Fruit fly (Drosophila melanogaster) whole organism, pupa: ENCODE results near the gene prage.

Experiments
- CG10348 ChIP-seq: fragments of 200-800 bp; sonication (Bioruptor generic); IDR thresholded peaks from 2 replicates; pipeline ENCODE4 v1.3.6; 2022; ENCODE audit warnings: missing biosample characterization, missing genetic modification characterization
- CG12605 ChIP-seq: fragments of 200-800 bp; sonication (Bioruptor generic); IDR thresholded peaks from 2 replicates; pipeline ENCODE4 v1.3.6; 2022; ENCODE audit warnings: missing biosample characterization, missing genetic modification characterization
- CG13204 ChIP-seq: fragments of 200-800 bp; sonication (Bioruptor generic); optimal IDR thresholded peaks from 2 replicates; lab custom pipeline; 2018; ENCODE audit warnings: missing biosample characterization, mild to moderate bottlenecking, missing genetic modification characterization, moderate library complexity
- CG14655 ChIP-seq: fragments of 200-800 bp; sonication (Bioruptor generic); optimal IDR thresholded peaks from 3 replicates; lab custom pipeline; 2017; ENCODE audit warnings: mild to moderate bottlenecking, missing biosample characterization, missing genetic modification reagents, missing genetic modification characterization
- CG17806 ChIP-seq: fragments of 200-800 bp; sonication (Bioruptor generic); optimal IDR thresholded peaks from 2 replicates; lab custom pipeline; 2018; ENCODE audit warnings: missing biosample characterization, mild to moderate bottlenecking, missing genetic modification characterization, moderate library complexity
- CG32121 ChIP-seq: fragments of 200-800 bp; sonication (Bioruptor generic); IDR thresholded peaks from 2 replicates; pipeline ENCODE4 v1.3.6; 2022; ENCODE audit warnings: missing biosample characterization, missing genetic modification characterization
- CG34367 ChIP-seq: fragments of 200-800 bp; sonication (Bioruptor generic); optimal IDR thresholded peaks from 2 replicates; lab custom pipeline; 2018; ENCODE audit warnings: missing biosample characterization, mild to moderate bottlenecking, missing genetic modification characterization
- CG8159 ChIP-seq: fragments of 200-800 bp; sonication (Bioruptor generic); optimal IDR thresholded peaks from 3 replicates; lab custom pipeline; 2018; ENCODE audit warnings: missing biosample characterization, mild to moderate bottlenecking, missing genetic modification characterization, moderate library complexity
- CG8301 ChIP-seq: fragments of 200-800 bp; sonication (Bioruptor generic); optimal IDR thresholded peaks from 2 replicates; lab custom pipeline; 2018; ENCODE audit warnings: missing biosample characterization, mild to moderate bottlenecking, missing genetic modification characterization
- D1 ChIP-seq: fragments of 200-800 bp; sonication (Bioruptor generic); optimal IDR thresholded peaks from 2 replicates; lab custom pipeline; 2018; ENCODE audit warnings: missing biosample characterization, mild to moderate bottlenecking, missing genetic modification characterization, moderate library complexity
- EcR ChIP-seq: fragments of 200-800 bp; sonication (Bioruptor generic); optimal IDR thresholded peaks from 3 replicates; lab custom pipeline; 2019; ENCODE audit warnings: missing biosample characterization, missing genetic modification characterization, mild to moderate bottlenecking, moderate library complexity, missing genetic modification reagents
- fd96Ca ChIP-seq: fragments of 200-800 bp; sonication (Bioruptor generic); IDR thresholded peaks from 3 replicates; pipeline ENCODE4 v1.3.6; 2022; ENCODE audit warnings: missing biosample characterization, missing genetic modification characterization
- gl ChIP-seq: fragments of 200-800 bp; sonication (Bioruptor generic); optimal IDR thresholded peaks from 2 replicates; lab custom pipeline; 2018; ENCODE audit warnings: missing biosample characterization, mild to moderate bottlenecking, missing genetic modification characterization

dm6 chrX:1811173-1811572, 37.7 kb downstream of the prage start:
- TF ChIP-seq CG8159 (tag; lab: Kevin White, UChicago): no peak
- TF ChIP-seq D1 (tag; lab: Kevin White, UChicago): no peak
- peak; percentile 93 for TF ChIP-seq CG12605 (GFP tag; lab: Robert Waterston, UW)
- no peak for TF ChIP-seq fd96Ca (GFP tag; lab: Robert Waterston, UW)
- no peak for TF ChIP-seq CG14655
- no peak for TF ChIP-seq gl (tag; lab: Kevin White, UChicago)
- no peak for TF ChIP-seq CG17806 (tag; lab: Kevin White, UChicago)
- no peak for TF ChIP-seq CG8301 (tag; lab: Kevin White, UChicago)
- TF ChIP-seq EcR (GFP tag; lab: Kevin White, UChicago): no peak
- TF ChIP-seq CG34367: no peak
- TF ChIP-seq CG32121 (GFP tag; lab: Robert Waterston, UW): no peak
- no peak for TF ChIP-seq CG13204 (GFP tag; lab: Kevin White, UChicago)
- TF ChIP-seq CG10348 (GFP tag; lab: Robert Waterston, UW): no peak
